Worm (Caenorhabditis elegans): ENCODE data around the gene F11D11.4.
"Not testable (repeated sequence)": the region's sequence is repeated elsewhere in the genome, so short reads cannot be mapped to it uniquely, and the experiment has no call there.

The F11D11.4 gene

DNA sequence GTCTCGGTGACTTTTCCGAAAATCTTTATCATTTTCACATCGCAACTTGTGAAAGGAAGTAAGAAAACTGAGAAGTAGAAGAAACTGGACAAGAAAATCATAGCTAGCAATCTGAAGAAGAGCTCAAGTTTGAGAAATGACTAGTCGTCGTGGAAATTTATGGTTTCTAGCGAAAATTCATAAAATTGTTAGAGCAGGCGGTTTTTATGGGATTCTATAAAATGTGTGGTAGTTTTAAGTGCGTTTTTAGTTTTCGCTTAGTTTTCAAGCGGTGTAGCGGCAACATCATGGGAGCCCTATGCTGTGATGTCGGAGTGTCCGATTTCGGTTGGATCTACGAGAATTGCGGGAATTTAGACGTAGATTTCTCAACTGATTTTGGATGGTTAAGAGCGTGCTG, 6.8 kb upstream of the F11D11.4 start, which contains the start of gene clec-254:
Gene clec-254, minus strand, starts transcription at position 101 of the 400 bp plus-strand sequence.
- TF ChIP-seq nhr-20, unc-86, zag-1 (tag; optimal IDR thresholded peaks at IDR 0.05): not testable (repeated sequence)

DNA sequence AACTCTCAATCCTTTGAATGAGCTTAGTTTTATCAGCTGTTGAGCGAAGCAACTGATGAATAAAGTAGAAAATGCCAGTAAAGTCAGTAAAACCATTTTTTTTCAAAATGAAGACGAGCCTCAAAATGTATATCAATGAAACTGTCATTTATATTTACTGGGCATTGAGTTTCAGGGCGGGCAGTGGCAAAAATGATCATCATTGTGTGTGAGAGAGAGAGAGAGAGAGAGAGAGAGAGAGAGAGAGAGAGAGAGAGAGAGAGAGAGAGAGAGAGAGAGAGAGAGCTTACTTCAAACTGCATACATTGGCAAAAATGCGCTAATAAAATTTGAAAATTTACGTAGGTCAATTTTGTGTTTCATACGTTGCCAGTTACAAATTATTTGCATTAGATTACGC, 1.0 kb upstream of the F11D11.4 start, which contains the start of gene F11D11.3:
Gene F11D11.3, minus strand, starts transcription at position 101 of the 400 bp plus-strand sequence.
- TF ChIP-seq lin-14 (GFP tag; optimal IDR thresholded peaks at IDR 0.05) (no peak), egl-13 (tag; optimal IDR thresholded peaks at IDR 0.05) (no peak), hpl-2 (GFP tag; optimal IDR thresholded peaks at IDR 0.05) (no peak), zip-4 (GFP tag; optimal IDR thresholded peaks at IDR 0.05) (no peak), pqm-1 (tag; optimal IDR thresholded peaks at IDR 0.05) (no peak), unc-130 (tag; optimal IDR thresholded peaks at IDR 0.05) (no peak), unc-30 (tag; optimal IDR thresholded peaks at IDR 0.05) (no peak), aha-1 (tag; optimal IDR thresholded peaks at IDR 0.05) (no peak), lin-13 (GFP tag; optimal IDR thresholded peaks at IDR 0.05) (no peak), nhr-19 (GFP tag; conservative IDR thresholded peaks at IDR 0.05) (no peak), lsy-2 (tag; optimal IDR thresholded peaks at IDR 0.05) (no peak)

DNA sequence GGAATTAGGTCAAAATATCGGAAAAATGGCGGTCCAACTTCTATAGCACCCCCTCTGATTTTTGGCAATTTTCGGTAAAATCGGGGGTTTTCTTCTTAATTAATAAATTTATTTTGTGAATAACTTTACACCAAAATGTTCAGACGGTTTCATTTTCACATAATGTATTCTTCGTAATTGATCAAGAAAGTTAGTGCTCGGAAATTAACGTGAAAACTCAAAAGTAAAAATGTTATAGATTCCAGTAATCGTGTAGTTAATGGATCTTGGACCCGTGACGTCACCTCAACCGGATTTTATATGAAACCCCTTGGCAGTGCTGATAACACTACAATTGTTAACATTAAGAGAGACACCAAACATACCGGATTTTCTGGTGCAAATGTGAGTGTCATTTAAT, 866 bp downstream of the F11D11.4 start, which contains the start of gene F11D11.22:
Gene F11D11.22, plus strand, starts transcription at position 301 of the 400 bp plus-strand sequence.
- TF ChIP-seq hlh-4, nhr-71, tlp-1 (tag; optimal IDR thresholded peaks at IDR 0.05): not testable (repeated sequence)

DNA sequence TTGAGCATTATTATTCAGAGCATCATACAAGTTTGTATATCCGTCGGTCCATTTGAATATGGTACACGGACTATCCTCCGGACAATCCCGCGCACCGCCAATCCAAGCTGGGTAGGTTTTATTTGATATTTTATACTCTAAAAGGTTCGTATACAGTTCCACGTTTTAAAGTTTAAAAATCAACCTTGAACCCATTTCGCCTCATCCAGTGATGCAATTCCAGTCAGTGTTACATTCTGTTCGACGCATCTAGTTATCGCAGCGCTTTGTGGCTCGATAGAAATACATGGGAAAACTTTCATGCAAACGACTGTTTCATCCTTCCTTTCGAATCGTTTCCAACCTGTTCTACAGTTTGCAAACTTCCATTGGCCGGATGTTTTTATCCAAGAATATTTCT, 8.7 kb downstream of the F11D11.4 start:
- TF ChIP-seq hpl-2 (GFP tag; optimal IDR thresholded peaks at IDR 0.05) (no peak), nhr-84 (tag; optimal IDR thresholded peaks at IDR 0.05) (no peak), ztf-4 (tag; optimal IDR thresholded peaks at IDR 0.05) (no peak), ceh-90 (tag; optimal IDR thresholded peaks at IDR 0.05) (no peak), zag-1 (tag; optimal IDR thresholded peaks at IDR 0.05) (no peak), nhr-76 (tag; optimal IDR thresholded peaks at IDR 0.05) (no peak), xbp-1 (tag; optimal IDR thresholded peaks at IDR 0.05) (no peak), fkh-4 (tag; optimal IDR thresholded peaks at IDR 0.05; ENCODE audit: borderline replicate concordance) (no peak), nhr-47 (tag; optimal IDR thresholded peaks at IDR 0.05) (no peak), C04F5.9 (tag; optimal IDR thresholded peaks at IDR 0.05) (no peak), lin-14 (GFP tag; optimal IDR thresholded peaks at IDR 0.05) (no peak), vab-15 (tag; optimal IDR thresholded peaks at IDR 0.05) (no peak), fkh-8 (tag; optimal IDR thresholded peaks at IDR 0.05) (no peak), aha-1 (tag; optimal IDR thresholded peaks at IDR 0.05) (no peak), lir-3 (tag; optimal IDR thresholded peaks at IDR 0.05; ENCODE audit: poor library complexity) (no peak), tlp-1 (tag; optimal IDR thresholded peaks at IDR 0.05) (no peak), hlh-4 (tag; optimal IDR thresholded peaks at IDR 0.05) (no peak), nhr-237 (tag; optimal IDR thresholded peaks at IDR 0.05) (no peak), sptf-1 (tag; optimal IDR thresholded peaks at IDR 0.05) (no peak), tbx-2 (tag; optimal IDR thresholded peaks at IDR 0.05) (no peak)

DNA sequence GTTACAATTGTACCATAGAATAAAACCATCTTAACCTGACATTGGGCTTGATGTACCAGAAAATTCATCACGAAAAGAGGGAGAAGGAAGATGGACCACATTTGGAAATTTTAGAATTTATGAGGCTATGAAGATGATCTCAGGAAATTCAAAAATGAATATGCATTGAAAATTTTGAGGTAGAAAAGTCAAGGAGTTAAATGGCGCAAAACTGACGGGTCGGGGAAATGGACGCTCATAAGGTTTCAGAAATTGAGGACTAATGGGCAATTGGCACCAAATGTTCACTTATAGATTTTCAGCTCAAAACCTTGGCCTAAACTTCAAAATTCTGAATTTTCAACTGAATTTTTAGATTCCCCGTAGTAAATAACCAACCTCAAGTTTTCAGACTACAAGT, 9.4 kb downstream of the F11D11.4 start, which contains the start of gene clec-255:
Gene clec-255, minus strand, starts transcription at position 101 of the 400 bp plus-strand sequence.
- TF ChIP-seq ceh-63 (GFP tag; optimal IDR thresholded peaks at IDR 0.05) (no peak), nhr-19 (GFP tag; conservative IDR thresholded peaks at IDR 0.05) (no peak), lin-35 (GFP tag; optimal IDR thresholded peaks at IDR 0.05) (no peak), unc-86 (tag; optimal IDR thresholded peaks at IDR 0.05) (no peak), C34B4.2 (tag; optimal IDR thresholded peaks at IDR 0.05) (no peak), zip-4 (GFP tag; optimal IDR thresholded peaks at IDR 0.05) (no peak), vab-15 (tag; optimal IDR thresholded peaks at IDR 0.05) (no peak)
